Worm (Caenorhabditis elegans) whole organism, late embryonic: ENCODE results near the gene C28G1.2.

Experiments used
- C08G9.2 ChIP-seq: sonication (generic microtip); optimal IDR thresholded peaks from 2 replicates; lab custom pipeline; 2016; ENCODE audit warnings: mild to moderate bottlenecking, missing genetic modification characterization, moderate library complexity, missing compliant biosample characterization
- K09A11.1 ChIP-seq: sonication (generic microtip); optimal IDR thresholded peaks from 2 replicates; lab custom pipeline; 2017; ENCODE audit warnings: antibody characterized with exemption, mild to moderate bottlenecking, missing genetic modification characterization, missing compliant biosample characterization; ENCODE audit not compliant: insufficient read depth
- ahr-1 ChIP-seq: sonication (generic microtip); optimal IDR thresholded peaks from 2 replicates; lab custom pipeline; 2016; ENCODE audit warnings: missing genetic modification characterization, missing compliant biosample characterization
- ceh-14 ChIP-seq: sonication (generic microtip); optimal IDR thresholded peaks from 2 replicates; lab custom pipeline; 2016; ENCODE audit warnings: missing genotype, missing genetic modification characterization, missing compliant biosample characterization
- ceh-2 ChIP-seq: sonication (generic microtip); optimal IDR thresholded peaks from 2 replicates; lab custom pipeline; 2016; ENCODE audit warnings: missing genotype, missing genetic modification characterization, missing compliant biosample characterization
- ceh-30 ChIP-seq: fragments of 150-350 bp; optimal IDR thresholded peaks from 2 replicates; lab custom pipeline; 2014; ENCODE audit warnings: missing biosample characterization, missing genetic modification characterization
- ceh-34 ChIP-seq: sonication (generic microtip); optimal IDR thresholded peaks from 2 replicates; lab custom pipeline; 2016; ENCODE audit warnings: mild to moderate bottlenecking, missing genetic modification characterization, missing compliant biosample characterization
- ceh-48 ChIP-seq: sonication (generic microtip); optimal IDR thresholded peaks from 2 replicates; lab custom pipeline; 2016; ENCODE audit warnings: missing genetic modification characterization, inconsistent platforms, missing compliant biosample characterization
- dmd-4 ChIP-seq: sonication (generic microtip); optimal IDR thresholded peaks from 2 replicates; lab custom pipeline; 2016; ENCODE audit warnings: borderline replicate concordance, missing genetic modification characterization, missing compliant biosample characterization
- dve-1 ChIP-seq: sonication (generic microtip); optimal IDR thresholded peaks from 2 replicates; lab custom pipeline; 2017; ENCODE audit warnings: antibody characterized with exemption, mild to moderate bottlenecking, missing genetic modification characterization, missing compliant biosample characterization
- elt-2 ChIP-seq: sonication (generic microtip); optimal IDR thresholded peaks from 2 replicates; lab custom pipeline; 2016; ENCODE audit warnings: missing genetic modification reagents, missing genetic modification characterization, missing compliant biosample characterization
- ets-4 ChIP-seq: sonication (generic microtip); optimal IDR thresholded peaks from 2 replicates; lab custom pipeline; 2016; ENCODE audit warnings: missing genetic modification characterization, missing compliant biosample characterization
- eyg-1 ChIP-seq: sonication (generic microtip); optimal IDR thresholded peaks from 2 replicates; lab custom pipeline; 2016; ENCODE audit warnings: missing genotype, missing genetic modification characterization, missing compliant biosample characterization
- fax-1 ChIP-seq: sonication (generic microtip); optimal IDR thresholded peaks from 2 replicates; lab custom pipeline; 2016; ENCODE audit warnings: missing genotype, missing genetic modification characterization, missing compliant biosample characterization
- fkh-6 ChIP-seq: sonication (generic microtip); optimal IDR thresholded peaks from 2 replicates; lab custom pipeline; 2016; ENCODE audit warnings: missing genetic modification characterization, missing compliant biosample characterization
- gmeb-2 ChIP-seq: sonication (generic microtip); optimal IDR thresholded peaks from 2 replicates; lab custom pipeline; 2016; ENCODE audit warnings: missing genetic modification characterization, inconsistent platforms, missing compliant biosample characterization
- hlh-30 ChIP-seq: sonication (generic microtip); optimal IDR thresholded peaks from 2 replicates; lab custom pipeline; 2017; ENCODE audit warnings: antibody characterized with exemption, missing genetic modification characterization, missing compliant biosample characterization; ENCODE audit not compliant: insufficient read depth
- hlh-8 ChIP-seq: sonication (generic microtip); optimal IDR thresholded peaks from 2 replicates; lab custom pipeline; 2016; ENCODE audit warnings: missing genotype, missing genetic modification characterization, missing compliant biosample characterization
- lin-11 ChIP-seq: fragments of 200-800 bp; sonication (Bioruptor generic); optimal IDR thresholded peaks from 2 replicates; lab custom pipeline; 2018; ENCODE audit warnings: mild to moderate bottlenecking, missing genetic modification characterization, missing compliant biosample characterization
- nfya-1 ChIP-seq: sonication (generic microtip); optimal IDR thresholded peaks from 2 replicates; lab custom pipeline; 2017; ENCODE audit warnings: missing genetic modification characterization, mild to moderate bottlenecking, missing compliant biosample characterization, antibody characterized with exemption, moderate library complexity
- nhr-232 ChIP-seq: sonication (generic microtip); optimal IDR thresholded peaks from 2 replicates; lab custom pipeline; 2016; ENCODE audit warnings: missing genetic modification characterization, missing compliant biosample characterization
- npax-4 ChIP-seq: sonication (generic microtip); optimal IDR thresholded peaks from 2 replicates; lab custom pipeline; 2016; ENCODE audit warnings: missing genetic modification characterization, missing compliant biosample characterization
- pha-2 ChIP-seq: sonication (generic microtip); optimal IDR thresholded peaks from 2 replicates; lab custom pipeline; 2017; ENCODE audit warnings: mild to moderate bottlenecking, missing genetic modification characterization, missing compliant biosample characterization
- pqm-1 ChIP-seq: sonication (generic microtip); optimal IDR thresholded peaks from 2 replicates; lab custom pipeline; 2016; ENCODE audit warnings: missing genetic modification characterization, missing compliant biosample characterization
- pros-1 ChIP-seq: fragments of 150-350 bp; optimal IDR thresholded peaks from 2 replicates; lab custom pipeline; 2014; ENCODE audit warnings: missing biosample characterization, missing genetic modification reagents, missing genetic modification characterization
- rnt-1 ChIP-seq: sonication (generic microtip); optimal IDR thresholded peaks from 2 replicates; lab custom pipeline; 2016; ENCODE audit warnings: missing genetic modification characterization, missing compliant biosample characterization
- sdc-2 ChIP-seq: sonication (generic microtip); optimal IDR thresholded peaks from 2 replicates; lab custom pipeline; 2016; ENCODE audit warnings: missing genotype, missing genetic modification characterization, missing compliant biosample characterization
- sox-2 ChIP-seq: fragments of 200-800 bp; sonication (Bioruptor generic); IDR thresholded peaks from 2 replicates; pipeline ENCODE4 v1.3.6; 2022; ENCODE audit warnings: missing genetic modification reagents, missing genetic modification characterization, missing compliant biosample characterization
- sox-4 ChIP-seq: sonication (generic microtip); optimal IDR thresholded peaks from 2 replicates; lab custom pipeline; 2017; ENCODE audit warnings: mild to moderate bottlenecking, missing genetic modification characterization, inconsistent platforms, missing compliant biosample characterization
- tbx-2 ChIP-seq: sonication (generic microtip); optimal IDR thresholded peaks from 2 replicates; lab custom pipeline; 2016; ENCODE audit warnings: missing genetic modification characterization, missing compliant biosample characterization
- ttx-3 ChIP-seq: sonication (generic microtip); optimal IDR thresholded peaks from 2 replicates; lab custom pipeline; 2016; ENCODE audit warnings: missing genetic modification reagents, missing genetic modification characterization, missing compliant biosample characterization
- unc-3 ChIP-seq, 2 experiments: fragments of 200-800 bp in 1 of 2; sonication (Bioruptor generic) in 1 of 2; sonication (generic microtip) in 1 of 2; conservative IDR thresholded peaks in 1 of 2; optimal IDR thresholded peaks in 1 of 2; 2 replicates each; pipeline versions ENCODE4 v1.3.6 to Lab custom; 2016 to 2022; ENCODE audit warnings: missing compliant biosample characterization in 2 of 2, missing genetic modification characterization in 2 of 2, missing genetic modification reagents in 1 of 2
- unc-42 ChIP-seq: sonication (generic microtip); optimal IDR thresholded peaks from 2 replicates; lab custom pipeline; 2016; ENCODE audit warnings: missing genotype, missing genetic modification characterization, missing compliant biosample characterization
- unc-55 ChIP-seq: sonication (generic microtip); optimal IDR thresholded peaks from 2 replicates; lab custom pipeline; 2017; ENCODE audit warnings: missing biosample characterization, missing genetic modification reagents, missing genetic modification characterization
- zip-5 ChIP-seq: sonication (generic microtip); optimal IDR thresholded peaks from 2 replicates; lab custom pipeline; 2016; ENCODE audit warnings: missing genetic modification characterization, missing compliant biosample characterization

Gene C28G1.2

ce11 chrX:8859538-8859937, 23.7 kb downstream of the C28G1.2 start:
- no peak for TF ChIP-seq fax-1 (tag; lab: Kevin White, UChicago)
- TF ChIP-seq dmd-4 (tag; lab: Kevin White, UChicago): no peak
- no peak for TF ChIP-seq ceh-14
- no peak for TF ChIP-seq lin-11
- TF ChIP-seq ceh-2 (tag; lab: Kevin White, UChicago): no peak
- no peak for TF ChIP-seq pros-1 (tag; lab: Kevin White, UChicago)
- TF ChIP-seq gmeb-2 (tag; lab: Kevin White, UChicago): no peak
- TF ChIP-seq ttx-3 (tag; lab: Kevin White, UChicago): no peak
- no peak for TF ChIP-seq pha-2
- TF ChIP-seq sox-4 (tag; lab: Kevin White, UChicago): no peak
- TF ChIP-seq pqm-1 (tag; lab: Kevin White, UChicago): no peak
- TF ChIP-seq dve-1 (tag; lab: Kevin White, UChicago): no peak
- TF ChIP-seq K09A11.1 (tag; lab: Kevin White, UChicago): no peak
- TF ChIP-seq C08G9.2 (tag; lab: Kevin White, UChicago): no peak
- TF ChIP-seq ceh-34 (tag; lab: Kevin White, UChicago): no peak
- no peak for TF ChIP-seq ceh-30 (tag; lab: Kevin White, UChicago)
- TF ChIP-seq unc-3 (GFP tag; conservative IDR thresholded peaks at IDR 0.05; lab: Robert Waterston, UW): no peak
- no peak for TF ChIP-seq unc-3 (tag; optimal IDR thresholded peaks at IDR 0.05; lab: Kevin White, UChicago)

- TF ChIP-seq ceh-14 (no peak), rnt-1 (tag; lab: Kevin White, UChicago) (no peak), elt-2 (no peak), zip-5 (tag; lab: Kevin White, UChicago) (no peak)
Measured at ce11 chrX:8860958-8861357, 25.1 kb downstream of the C28G1.2 start, which contains the start of gene C06E2.9. Gene C06E2.9 (plus strand): TSS chrX:8861258.

DNA sequence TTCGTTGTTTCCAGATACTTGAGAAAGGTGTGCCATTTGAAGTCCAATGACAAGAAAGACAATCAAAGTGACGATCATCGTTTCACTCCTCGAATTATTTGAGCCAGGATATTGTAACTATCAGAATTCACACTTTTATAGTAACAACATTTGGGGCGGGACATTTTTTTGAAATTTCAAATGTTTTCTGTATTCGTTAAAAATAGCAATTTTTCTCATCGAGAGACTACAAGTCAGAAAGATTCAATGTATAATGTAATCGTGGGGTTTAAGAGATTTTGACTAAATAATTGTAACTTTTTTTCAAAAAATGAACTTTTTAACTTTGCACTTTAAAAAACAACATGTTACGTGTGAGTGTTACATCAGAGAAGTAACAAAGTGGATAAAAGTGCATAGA, 30.7 kb downstream of the C28G1.2 start, which contains the start of gene ins-9:
ins-9 (minus strand) TSS at position 101 of the 400 bp plus-strand sequence.
- no peak for TF ChIP-seq hlh-30 (tag; lab: Kevin White, UChicago)
- no peak for TF ChIP-seq nhr-232
- no peak for TF ChIP-seq ets-4 (tag; lab: Kevin White, UChicago)
- TF ChIP-seq eyg-1 (tag; lab: Kevin White, UChicago): no peak

- TF ChIP-seq nfya-1 (tag; lab: Kevin White, UChicago) (no peak), tbx-2 (tag; lab: Kevin White, UChicago) (no peak), ahr-1 (no peak), ceh-48 (tag; lab: Kevin White, UChicago) (no peak), fkh-6 (tag; lab: Kevin White, UChicago) (no peak), unc-55 (GFP tag; lab: Kevin White, UChicago) (no peak), npax-4 (no peak), unc-3 (GFP tag; conservative IDR thresholded peaks at IDR 0.05; lab: Robert Waterston, UW) (no peak), unc-3 (tag; optimal IDR thresholded peaks at IDR 0.05; lab: Kevin White, UChicago) (no peak), lin-11 (no peak), hlh-8 (tag; lab: Kevin White, UChicago) (no peak)
Measured at ce11 chrX:8869112-8869675, 33.4 kb downstream of the C28G1.2 start, which contains the start of the genes ubc-22 and ubc-21. Gene ubc-22 (minus strand): TSS chrX:8869162. Gene ubc-21 (plus strand): TSS chrX:8869625.

DNA sequence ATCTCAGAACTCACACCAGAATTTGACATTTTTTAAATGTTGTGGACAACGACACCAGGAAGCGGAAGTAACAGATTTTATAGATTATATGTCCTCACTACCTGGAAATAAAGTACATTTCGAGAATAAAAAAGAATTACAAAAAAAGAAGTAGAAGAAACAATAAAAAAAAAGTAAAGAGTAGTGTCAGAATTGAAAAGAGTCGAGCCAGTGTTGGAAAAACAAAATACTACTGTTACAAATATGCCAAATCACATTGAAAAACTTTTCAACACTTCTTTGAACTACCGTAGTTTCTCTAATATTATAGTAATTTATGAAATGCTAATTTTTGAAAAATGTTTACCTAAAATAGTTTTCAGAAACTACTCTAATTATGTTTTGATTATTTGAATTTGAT, 38.9 kb downstream of the C28G1.2 start, which contains the start of gene C06E2.1:
C06E2.1 (minus strand) TSS at position 101 of the 400 bp plus-strand sequence.
- TF ChIP-seq sox-2 (no peak), ceh-30 (tag; lab: Kevin White, UChicago) (no peak), rnt-1 (tag; lab: Kevin White, UChicago) (no peak), ceh-34 (tag; lab: Kevin White, UChicago) (no peak), lin-11 (no peak), hlh-30 (tag; lab: Kevin White, UChicago) (no peak), dmd-4 (tag; lab: Kevin White, UChicago) (no peak), unc-42 (tag; lab: Kevin White, UChicago) (no peak), ceh-14 (no peak), sdc-2 (tag; lab: Kevin White, UChicago) (no peak)
